Fruit fly (Drosophila melanogaster): ENCODE measurements around the gene CG7800.
A peak's percentile ranks its signal among the peaks of the same experiment; 100 is the strongest.

CG7800 gene

dm6 chr3R:8210837-8211488, 6.8 kb upstream of the CG7800 start (continued):
- TF ChIP-seq BEAF-32 (GFP tag; optimal IDR thresholded peaks at IDR 0.05) (no peak), CG13894 (tag; optimal IDR thresholded peaks at IDR 0.05) (peak; percentile 65), ken (GFP tag; IDR thresholded peaks at IDR 0.05) (no peak), dan (GFP tag; IDR thresholded peaks at IDR 0.05) (no peak), Oaz (GFP tag; IDR thresholded peaks at IDR 0.05) (no peak), CG4617 (GFP tag; optimal IDR thresholded peaks at IDR 0.05; ENCODE audit: borderline replicate concordance) (no peak), Bteb2 (GFP tag; optimal IDR thresholded peaks at IDR 0.05) (no peak), twi (tag; optimal IDR thresholded peaks at IDR 0.05) (no peak), CG9932 (GFP tag; IDR thresholded peaks at IDR 0.05) (no peak), gfzf (GFP tag; optimal IDR thresholded peaks at IDR 0.05) (no peak), Optix (GFP tag; IDR thresholded peaks at IDR 0.05) (no peak), lov (optimal IDR thresholded peaks at IDR 0.05) (no peak), lov (GFP tag; IDR thresholded peaks at IDR 0.05) (no peak), nom (GFP tag; optimal IDR thresholded peaks at IDR 0.05) (no peak), H15 (GFP tag; IDR thresholded peaks at IDR 0.05) (no peak), pita (GFP tag; optimal IDR thresholded peaks at IDR 0.05) (no peak), corto (GFP tag; optimal IDR thresholded peaks at IDR 0.05) (no peak), gt (GFP tag; IDR thresholded peaks at IDR 0.05) (no peak), onecut (GFP tag; IDR thresholded peaks at IDR 0.05) (0 out of 2 replicates have a peak, but pooled peaks have one; percentile 22), CG17186 (GFP tag; optimal IDR thresholded peaks at IDR 0.05) (no peak), Spps (tag; optimal IDR thresholded peaks at IDR 0.05) (no peak), vfl (GFP tag; optimal IDR thresholded peaks at IDR 0.05) (no peak), CrebB (tag; optimal IDR thresholded peaks at IDR 0.05) (no peak), B-H2 (GFP tag; optimal IDR thresholded peaks at IDR 0.05) (no peak), chif (GFP tag; optimal IDR thresholded peaks at IDR 0.05) (no peak), CG4424 (GFP tag; optimal IDR thresholded peaks at IDR 0.05) (no peak), CG7372 (GFP tag; IDR thresholded peaks at IDR 0.05) (no peak), Nf-YC (tag; optimal IDR thresholded peaks at IDR 0.05) (peak; percentile 48), Dad (GFP tag; optimal IDR thresholded peaks at IDR 0.05) (no peak), Max (GFP tag; optimal IDR thresholded peaks at IDR 0.05) (no peak), ham (GFP tag; IDR thresholded peaks at IDR 0.05) (no peak), CG11093 (GFP tag; IDR thresholded peaks at IDR 0.05) (no peak), ftz-f1 (GFP tag; optimal IDR thresholded peaks at IDR 0.05) (no peak), abd-A (tag; optimal IDR thresholded peaks at IDR 0.05) (peak; percentile 29), Hsf (GFP tag; optimal IDR thresholded peaks at IDR 0.05) (no peak), Mad (GFP tag; optimal IDR thresholded peaks at IDR 0.05) (no peak), E2f2 (GFP tag; IDR thresholded peaks at IDR 0.05) (no peak), eve (GFP tag; optimal IDR thresholded peaks at IDR 0.05) (no peak), dati (GFP tag; IDR thresholded peaks at IDR 0.05) (no peak), sens (GFP tag) (peak; percentile 12), Nf-YB (GFP tag; optimal IDR thresholded peaks at IDR 0.05) (peak; percentile 83), cg (GFP tag; optimal IDR thresholded peaks at IDR 0.05) (no peak), CG2712 (tag; optimal IDR thresholded peaks at IDR 0.05) (no peak), esg (GFP tag; conservative IDR thresholded peaks at IDR 0.05) (no peak), dpn (GFP tag; optimal IDR thresholded peaks at IDR 0.05) (no peak), CG31388 (GFP tag; optimal IDR thresholded peaks at IDR 0.05) (no peak), Rx (GFP tag; IDR thresholded peaks at IDR 0.05) (no peak), CG15269 (tag; optimal IDR thresholded peaks at IDR 0.05) (no peak), chm (GFP tag; IDR thresholded peaks at IDR 0.05) (no peak), CG4730 (GFP tag; IDR thresholded peaks at IDR 0.05) (no peak), D19B (GFP tag; optimal IDR thresholded peaks at IDR 0.05) (no peak), kni (GFP tag; optimal IDR thresholded peaks at IDR 0.05) (peak; percentile 57)

Data from whole organism, embryonic.